Worm (Caenorhabditis elegans): ENCODE measurements around the gene atg-7.

atg-7 gene

ce11 chrIV:11092502-11093080 lies 11.7 kb upstream of the atg-7 start, which contains the start of gene bcc-1:
Gene bcc-1 (minus strand): TSS chrIV:11092552.
- TF ChIP-seq ztf-29 (GFP tag; IDR thresholded peaks at IDR 0.05) (no peak), T22C8.4 (GFP tag; IDR thresholded peaks at IDR 0.05) (no peak), med-1 (GFP tag; optimal IDR thresholded peaks at IDR 0.05; ENCODE audit: insufficient read depth) (no peak), ref-1 (GFP tag; conservative IDR thresholded peaks at IDR 0.05) (no peak), flt-1 (GFP tag; IDR thresholded peaks at IDR 0.05) (no peak), ztf-23 (GFP tag; IDR thresholded peaks at IDR 0.05) (no peak), klf-2 (GFP tag; conservative IDR thresholded peaks at IDR 0.05) (no peak), cog-1 (tag; optimal IDR thresholded peaks at IDR 0.05) (no peak), tab-1 (GFP tag; IDR thresholded peaks at IDR 0.05) (no peak)

ce11 chrIV:11089527-11089926 lies 8.7 kb upstream of the atg-7 start, which contains the start of gene M7.7:
Gene M7.7 (plus strand): TSS chrIV:11089827.
- TF ChIP-seq ztf-23 (GFP tag; IDR thresholded peaks at IDR 0.05) = no peak
- no peak for TF ChIP-seq T22C8.4 (GFP tag; IDR thresholded peaks at IDR 0.05)

- TF ChIP-seq T22C8.4 (GFP tag; IDR thresholded peaks at IDR 0.05) (no peak), ztf-23 (GFP tag; IDR thresholded peaks at IDR 0.05) (no peak), klf-2 (GFP tag; conservative IDR thresholded peaks at IDR 0.05) (no peak), ref-1 (GFP tag; conservative IDR thresholded peaks at IDR 0.05) (no peak), cog-1 (tag; optimal IDR thresholded peaks at IDR 0.05) (no peak), flt-1 (GFP tag; IDR thresholded peaks at IDR 0.05) (no peak), ztf-29 (GFP tag; IDR thresholded peaks at IDR 0.05) (no peak), tab-1 (GFP tag; IDR thresholded peaks at IDR 0.05) (no peak), med-1 (GFP tag; optimal IDR thresholded peaks at IDR 0.05; ENCODE audit: insufficient read depth) (no peak)
Observed at ce11 chrIV:11083609-11084008, 2.8 kb upstream of the atg-7 start, which contains the start of gene klc-1. Gene klc-1 (plus strand): TSS chrIV:11083735.

DNA sequence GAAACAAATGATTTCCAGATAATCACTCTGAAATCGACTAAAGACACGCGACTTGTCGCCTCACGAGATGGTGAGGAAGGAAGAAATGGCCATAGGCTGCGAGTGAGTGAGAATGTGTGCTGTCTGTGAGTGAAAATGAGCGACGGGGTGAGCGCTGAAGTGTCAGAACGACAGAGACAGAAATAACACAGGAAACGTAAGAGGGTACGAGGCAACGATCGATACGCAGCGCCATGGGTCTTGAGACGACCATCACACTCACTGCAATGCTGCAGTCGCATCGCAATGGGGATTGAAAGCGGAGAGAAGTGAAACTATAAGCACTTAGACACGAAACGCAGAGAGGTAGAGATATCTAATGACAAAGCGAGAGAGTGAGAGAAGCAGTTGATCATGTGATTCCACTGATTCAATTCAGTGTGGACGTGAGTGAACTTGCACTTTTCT lies 2.0 kb upstream of the atg-7 start:
- TF ChIP-seq med-1 (GFP tag; optimal IDR thresholded peaks at IDR 0.05; ENCODE audit: insufficient read depth) (no peak), T22C8.4 (GFP tag; IDR thresholded peaks at IDR 0.05) (peak; percentile 91), ztf-23 (GFP tag; IDR thresholded peaks at IDR 0.05) (peak; percentile 70), cog-1 (tag; optimal IDR thresholded peaks at IDR 0.05) (peak; percentile 63)

DNA sequence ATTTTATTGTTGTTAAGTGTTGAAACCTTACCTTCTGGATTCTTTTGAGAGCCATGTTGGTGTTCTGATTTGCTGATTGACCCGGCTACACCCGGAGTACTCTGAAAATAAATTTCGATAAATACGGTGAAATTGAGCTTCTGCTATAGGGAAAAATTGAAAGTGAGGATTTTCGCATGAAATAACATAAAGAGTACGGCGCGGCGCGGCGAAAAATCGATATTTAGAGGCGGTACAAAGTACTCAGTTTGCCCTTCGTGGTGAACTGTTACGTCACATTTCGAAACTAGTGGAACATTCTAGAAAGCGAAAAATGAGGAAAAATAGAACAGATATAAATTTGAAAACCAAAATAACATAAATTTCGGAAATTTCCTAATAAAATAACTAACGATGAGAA lies 1.3 kb upstream of the atg-7 start, which contains the start of gene let-70:
TSS of gene let-70 (minus strand) at position 101 of the 400 bp plus-strand sequence.
- TF ChIP-seq klf-2 (GFP tag; conservative IDR thresholded peaks at IDR 0.05) = no peak
- no peak for TF ChIP-seq ztf-23 (GFP tag; IDR thresholded peaks at IDR 0.05)
- no peak for TF ChIP-seq ref-1 (GFP tag; conservative IDR thresholded peaks at IDR 0.05)
- TF ChIP-seq med-1 (GFP tag; optimal IDR thresholded peaks at IDR 0.05; ENCODE audit: insufficient read depth) = no peak
- TF ChIP-seq cog-1 (tag; optimal IDR thresholded peaks at IDR 0.05) = no peak
- no peak for TF ChIP-seq T22C8.4 (GFP tag; IDR thresholded peaks at IDR 0.05)
- TF ChIP-seq ztf-29 (GFP tag; IDR thresholded peaks at IDR 0.05) = no peak
- TF ChIP-seq flt-1 (GFP tag; IDR thresholded peaks at IDR 0.05) = no peak
- no peak for TF ChIP-seq tab-1 (GFP tag; IDR thresholded peaks at IDR 0.05)

DNA sequence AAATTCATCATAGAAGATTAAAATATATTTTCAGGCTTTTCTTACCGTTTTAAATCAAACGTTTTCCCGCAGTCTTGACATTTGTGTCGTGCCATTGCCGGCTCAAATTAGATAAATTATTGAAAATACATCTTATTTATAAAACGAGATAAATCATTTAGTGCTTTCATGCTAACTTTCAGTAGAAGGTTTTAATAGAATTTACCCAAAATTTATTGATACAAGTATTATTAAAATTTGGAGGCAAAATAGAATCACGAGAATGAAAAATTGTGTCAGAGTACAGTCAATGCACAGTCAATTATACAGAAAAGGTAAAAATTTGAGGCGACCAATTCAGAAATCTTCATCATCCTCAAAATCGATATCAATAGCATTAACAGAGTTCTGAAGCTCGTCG lies 2.4 kb downstream of the atg-7 start, which contains the start of gene Y5F2A.4:
TSS of gene Y5F2A.4 (minus strand) at position 101 of the 400 bp plus-strand sequence.
- no peak for TF ChIP-seq klf-2 (GFP tag; conservative IDR thresholded peaks at IDR 0.05)
- no peak for TF ChIP-seq flt-1 (GFP tag; IDR thresholded peaks at IDR 0.05)
- TF ChIP-seq ref-1 (GFP tag; conservative IDR thresholded peaks at IDR 0.05) = no peak
- no peak for TF ChIP-seq T22C8.4 (GFP tag; IDR thresholded peaks at IDR 0.05)
- no peak for TF ChIP-seq med-1 (GFP tag; optimal IDR thresholded peaks at IDR 0.05; ENCODE audit: insufficient read depth)
- TF ChIP-seq ztf-23 (GFP tag; IDR thresholded peaks at IDR 0.05) = no peak
- no peak for TF ChIP-seq ztf-29 (GFP tag; IDR thresholded peaks at IDR 0.05)
- no peak for TF ChIP-seq cog-1 (tag; optimal IDR thresholded peaks at IDR 0.05)
- no peak for TF ChIP-seq tab-1 (GFP tag; IDR thresholded peaks at IDR 0.05)

- TF ChIP-seq ztf-29 (GFP tag; IDR thresholded peaks at IDR 0.05) (no peak), ref-1 (GFP tag; conservative IDR thresholded peaks at IDR 0.05) (no peak), ztf-23 (GFP tag; IDR thresholded peaks at IDR 0.05) (no peak), tab-1 (GFP tag; IDR thresholded peaks at IDR 0.05) (no peak), med-1 (GFP tag; optimal IDR thresholded peaks at IDR 0.05; ENCODE audit: insufficient read depth) (no peak), flt-1 (GFP tag; IDR thresholded peaks at IDR 0.05) (no peak), T22C8.4 (GFP tag; IDR thresholded peaks at IDR 0.05) (no peak)
Observed at ce11 chrIV:11068314-11068713, 12.5 kb downstream of the atg-7 start.

DNA sequence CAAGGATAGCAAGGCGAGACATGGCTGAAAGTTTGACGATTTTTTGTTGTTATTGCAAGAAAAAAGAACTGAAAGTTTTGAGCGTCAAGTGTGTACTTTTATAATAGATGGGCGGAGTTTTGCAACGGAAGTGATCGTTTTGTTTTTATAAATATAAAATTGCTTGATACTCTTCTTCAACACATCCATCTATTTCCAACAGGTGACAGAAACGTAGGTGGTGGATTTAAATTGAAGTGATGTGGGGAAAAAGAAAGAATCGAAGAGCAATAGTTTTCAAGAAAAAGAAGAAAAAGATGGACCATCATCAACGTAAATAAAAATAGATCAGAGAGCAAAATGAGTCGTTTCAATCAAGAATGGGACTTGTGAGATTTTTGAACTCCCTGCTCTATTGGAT lies 13.9 kb downstream of the atg-7 start, which contains the start of gene ttr-17:
TSS of gene ttr-17 (minus strand) at position 24 of the 400 bp plus-strand sequence.
- no peak for TF ChIP-seq ref-1 (GFP tag; conservative IDR thresholded peaks at IDR 0.05)
- TF ChIP-seq klf-2 (GFP tag; conservative IDR thresholded peaks at IDR 0.05) = no peak
- no peak for TF ChIP-seq ztf-23 (GFP tag; IDR thresholded peaks at IDR 0.05)
- no peak for TF ChIP-seq ztf-29 (GFP tag; IDR thresholded peaks at IDR 0.05)

ce11 chrIV:11063962-11064361 lies 16.9 kb downstream of the atg-7 start, which contains the start of gene ttr-16:
Gene ttr-16 (minus strand): TSS chrIV:11064137.
- TF ChIP-seq cog-1 (tag; optimal IDR thresholded peaks at IDR 0.05) (no peak), flt-1 (GFP tag; IDR thresholded peaks at IDR 0.05) (0 out of 2 replicates have a peak, but pooled peaks have one; percentile 5), T22C8.4 (GFP tag; IDR thresholded peaks at IDR 0.05) (no peak), klf-2 (GFP tag; conservative IDR thresholded peaks at IDR 0.05) (no peak)

DNA sequence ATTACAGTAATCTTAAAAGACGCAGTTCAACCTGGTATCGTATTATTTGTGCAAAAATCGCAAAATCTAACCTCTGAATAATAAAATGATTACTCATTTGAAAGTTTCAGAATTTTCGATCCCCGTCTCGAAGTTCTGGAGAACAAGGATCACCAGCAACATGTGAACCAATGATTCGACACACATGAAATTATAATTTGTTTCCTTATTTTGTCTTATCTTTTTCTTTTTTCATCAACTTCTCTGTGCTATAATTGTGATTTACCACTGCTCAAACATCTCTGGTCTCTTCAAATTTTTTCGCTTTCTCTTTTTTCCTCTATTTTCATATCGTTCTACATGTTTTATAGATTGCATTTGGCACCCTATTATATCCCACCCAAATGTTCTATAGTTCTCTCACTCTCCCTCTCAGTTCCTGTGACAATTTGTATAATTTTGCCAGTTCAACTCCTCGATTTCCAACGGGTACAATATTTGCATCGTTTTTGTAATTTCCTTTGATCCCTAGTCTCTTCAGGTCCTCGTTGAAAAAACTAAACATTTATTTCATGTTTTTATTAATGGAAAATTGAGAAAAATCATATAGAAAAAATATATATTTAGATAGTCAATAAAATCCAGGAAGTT lies 17.8 kb downstream of the atg-7 start:
- TF ChIP-seq ztf-29 (GFP tag; IDR thresholded peaks at IDR 0.05) = no peak
